Worm (Caenorhabditis elegans) whole organism, early embryonic: ENCODE data around the gene erd-2.1.

Source experiments
- B0310.2 ChIP-seq: sonication (generic microtip); optimal IDR thresholded peaks from 2 replicates; lab custom pipeline; 2016; ENCODE audit warnings: mild to moderate bottlenecking, missing genetic modification characterization, missing compliant biosample characterization
- F13C5.2 ChIP-seq: sonication (generic microtip); optimal IDR thresholded peaks from 2 replicates; lab custom pipeline; 2017; ENCODE audit warnings: mild to moderate bottlenecking, missing genetic modification characterization, inconsistent platforms, missing compliant biosample characterization
- aly-1 ChIP-seq: sonication (generic microtip); optimal IDR thresholded peaks from 2 replicates; lab custom pipeline; 2016; ENCODE audit warnings: missing genetic modification characterization, missing compliant biosample characterization
- ama-1 ChIP-seq: fragments of 150-350 bp; optimal IDR thresholded peaks from 2 replicates; lab custom pipeline; 2014
- ceh-13 ChIP-seq: fragments of 200-800 bp; sonication (Bioruptor generic); optimal IDR thresholded peaks from 2 replicates; lab custom pipeline; 2018; ENCODE audit warnings: mild to moderate bottlenecking, missing genetic modification characterization, missing compliant biosample characterization
- ceh-36 ChIP-seq: sonication (generic microtip); optimal IDR thresholded peaks from 2 replicates; lab custom pipeline; 2016; ENCODE audit warnings: missing genetic modification characterization, inconsistent platforms, missing compliant biosample characterization
- hmbx-1 ChIP-seq: sonication (generic microtip); optimal IDR thresholded peaks from 2 replicates; lab custom pipeline; 2016; ENCODE audit warnings: mild to moderate bottlenecking, missing genetic modification characterization, missing compliant biosample characterization
- hmg-4 ChIP-seq: fragments of 200-800 bp; sonication (Bioruptor generic); optimal IDR thresholded peaks from 2 replicates; lab custom pipeline; 2018; ENCODE audit warnings: mild to moderate bottlenecking, missing genetic modification characterization, missing compliant biosample characterization
- pes-1 ChIP-seq: fragments of 200-800 bp; sonication (Bioruptor generic); IDR thresholded peaks from 2 replicates; pipeline ENCODE4 v1.3.6; 2022; ENCODE audit warnings: missing genetic modification reagents, missing genetic modification characterization, missing compliant biosample characterization
- scrt-1 ChIP-seq: fragments of 200-800 bp; sonication (Bioruptor generic); IDR thresholded peaks from 2 replicates; pipeline ENCODE4 v1.3.6; 2022; ENCODE audit warnings: missing genetic modification characterization, missing compliant biosample characterization
- sea-1 ChIP-seq: fragments of 200-800 bp; sonication (Bioruptor generic); conservative IDR thresholded peaks from 2 replicates; pipeline ENCODE4 v1.3.6; 2022; ENCODE audit warnings: missing genetic modification characterization, missing compliant biosample characterization

- TF ChIP-seq F13C5.2 (tag; lab: Kevin White, UChicago): no peak
- TF ChIP-seq ama-1 (lab: Kevin White, UChicago): no peak
- TF ChIP-seq pes-1 (GFP tag; lab: Robert Waterston, UW): no peak
- TF ChIP-seq scrt-1 (GFP tag; lab: Robert Waterston, UW): no peak
- no peak for TF ChIP-seq hmbx-1 (tag; lab: Kevin White, UChicago)
- TF ChIP-seq sea-1 (GFP tag; lab: Robert Waterston, UW): no peak
- no peak for TF ChIP-seq ceh-36 (tag; lab: Kevin White, UChicago)
- no peak for TF ChIP-seq ceh-13
- no peak for TF ChIP-seq hmg-4 (GFP tag; lab: Kevin White, UChicago)
- no peak for TF ChIP-seq B0310.2
- no peak for TF ChIP-seq aly-1 (tag; lab: Kevin White, UChicago)
Observed at ce11 chrX:10113677-10114076, 45.0 kb downstream of the erd-2.1 start.
